Fruit fly (Drosophila melanogaster): ENCODE measurements around the gene Rac1.

Gene Rac1

DNA sequence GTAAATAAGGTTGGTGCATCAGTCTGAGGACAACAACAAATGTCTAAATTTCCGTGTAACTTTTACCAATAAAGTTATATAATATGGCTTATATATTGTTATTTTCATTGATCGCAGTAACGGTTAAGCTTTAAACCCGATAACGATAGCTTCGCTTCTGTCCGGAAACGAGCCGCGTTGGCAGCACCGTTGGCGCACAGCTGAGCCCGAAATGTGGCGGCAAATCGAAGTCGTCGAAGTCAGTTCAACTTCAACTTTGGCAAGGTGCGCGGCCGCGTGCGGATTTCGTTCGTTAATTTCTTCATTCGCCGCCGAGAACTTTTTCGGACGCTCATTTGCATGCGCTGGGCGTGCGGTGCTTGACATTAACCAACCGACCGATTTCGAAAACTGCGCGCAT lies 15.8 kb upstream of the Rac1 start, which contains the start of gene Myo61F:
Gene Myo61F (plus strand): TSS at position 240 of the 400 bp plus-strand sequence.
- TF ChIP-seq Snoo (tag; optimal IDR thresholded peaks at IDR 0.05) = no peak
- TF ChIP-seq CG4496 (GFP tag; IDR thresholded peaks at IDR 0.05) = 0 out of 3 replicates have a peak, but pooled peaks have one; percentile 36

DNA sequence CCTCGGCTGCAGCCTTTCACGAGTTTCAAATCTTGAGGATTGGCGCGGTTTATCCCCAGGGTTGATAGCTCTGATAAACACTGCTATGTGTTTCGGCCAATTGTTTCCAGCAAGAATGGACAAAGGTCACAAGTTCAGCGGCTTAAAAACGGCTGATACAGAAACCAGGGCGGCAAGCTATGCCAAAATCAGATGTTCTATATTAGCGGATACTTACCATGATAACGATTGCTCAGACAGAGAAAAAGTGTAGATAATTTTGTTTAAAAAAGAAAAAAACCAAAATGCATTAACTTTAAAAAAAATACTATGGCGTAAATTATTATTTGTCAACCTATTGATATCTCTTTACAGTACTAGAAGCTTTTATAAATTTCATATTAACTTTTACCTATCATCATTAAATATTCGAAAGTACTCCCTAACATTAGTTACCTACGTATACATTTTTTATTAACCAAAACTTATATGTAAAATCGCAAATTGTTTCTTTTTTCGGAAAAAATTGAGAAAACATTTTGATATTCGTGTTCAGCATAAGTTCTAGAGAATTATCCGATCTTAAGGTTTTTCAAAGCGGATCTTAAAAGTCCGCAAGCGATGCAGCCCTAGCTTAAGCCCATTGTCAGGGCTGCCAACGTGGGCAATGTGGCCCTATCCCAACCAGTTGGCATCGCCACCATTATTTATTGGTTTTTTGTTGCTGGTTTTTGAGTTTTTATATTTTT lies 10.7 kb upstream of the Rac1 start, which contains the start of the genes sturkopf and Herc4:
Gene sturkopf (minus strand): TSS at position 339 of the 728 bp plus-strand sequence.
Gene Herc4 (plus strand): TSS at position 658 of the 728 bp plus-strand sequence.
- TF ChIP-seq gl (tag; optimal IDR thresholded peaks at IDR 0.05) = no peak
- no peak for TF ChIP-seq Pif1A (GFP tag; optimal IDR thresholded peaks at IDR 0.05)
- TF ChIP-seq Snoo (tag; optimal IDR thresholded peaks at IDR 0.05) = peak; percentile 90
- peak; percentile 39 for TF ChIP-seq CG34367 (tag; optimal IDR thresholded peaks at IDR 0.05)
- TF ChIP-seq fd96Ca (GFP tag; IDR thresholded peaks at IDR 0.05) = peak; percentile 60
- TF ChIP-seq D1 (tag; optimal IDR thresholded peaks at IDR 0.05) = no peak
- TF ChIP-seq CG9948 (tag; optimal IDR thresholded peaks at IDR 0.05) = peak; percentile 64
- peak; percentile 18 for TF ChIP-seq CG17806 (tag; optimal IDR thresholded peaks at IDR 0.05)
- TF ChIP-seq EcR (GFP tag; optimal IDR thresholded peaks at IDR 0.05) = peak; percentile 68
- peak; percentile 75 for TF ChIP-seq CG15710 (tag; optimal IDR thresholded peaks at IDR 0.05)
- peak; percentile 59; the same call in 2 of the 3 replicates for TF ChIP-seq CG4496 (GFP tag; IDR thresholded peaks at IDR 0.05)
- no peak for TF ChIP-seq CG14655 (GFP tag; optimal IDR thresholded peaks at IDR 0.05)
- peak; percentile 68 for TF ChIP-seq CG8159 (tag; optimal IDR thresholded peaks at IDR 0.05)
- TF ChIP-seq CG12605 (GFP tag; IDR thresholded peaks at IDR 0.05) = peak; percentile 54
- TF ChIP-seq CG10348 (GFP tag; IDR thresholded peaks at IDR 0.05) = no peak
- 0 out of 2 replicates have a peak, but pooled peaks have one; percentile 24 for TF ChIP-seq CG32121 (GFP tag; IDR thresholded peaks at IDR 0.05)
- no peak for TF ChIP-seq CG13204 (GFP tag; optimal IDR thresholded peaks at IDR 0.05)
- peak; percentile 63 for TF ChIP-seq CG8301 (tag; optimal IDR thresholded peaks at IDR 0.05)
- TF ChIP-seq Pif1B (GFP tag; optimal IDR thresholded peaks at IDR 0.05) = no peak
- peak; percentile 44 for TF ChIP-seq Ets98B (GFP tag; IDR thresholded peaks at IDR 0.05)
- TF ChIP-seq rn (GFP tag; IDR thresholded peaks at IDR 0.05) = no peak

DNA sequence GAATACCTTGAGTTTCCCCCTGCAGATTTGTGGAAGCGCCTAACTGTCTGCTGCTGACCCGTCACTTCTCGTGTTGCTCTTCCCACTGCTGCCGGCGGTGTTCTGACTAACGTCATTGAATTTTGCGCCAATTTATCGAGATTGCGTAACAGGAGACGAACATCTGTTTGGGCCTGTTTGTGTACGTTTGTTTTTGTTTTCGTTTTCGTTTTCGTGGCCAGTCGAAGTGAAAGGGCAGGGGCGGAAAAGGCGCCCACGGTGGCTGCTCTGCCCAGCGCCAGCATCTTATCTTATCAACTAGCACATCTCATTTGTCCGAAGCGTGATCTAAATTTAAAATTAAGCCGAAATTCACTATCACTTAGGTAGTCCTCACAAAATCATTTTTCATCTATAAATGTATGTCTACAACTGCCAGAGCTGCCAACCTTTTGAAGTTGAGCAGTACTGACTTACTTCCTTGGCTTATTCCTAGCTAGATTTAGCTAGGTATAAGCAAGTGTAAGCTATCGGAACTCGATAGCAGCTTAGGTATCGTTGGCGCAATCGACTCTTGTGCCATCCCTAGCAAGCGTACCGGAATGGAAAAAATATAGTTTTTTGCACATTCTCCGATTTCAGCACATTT lies 4.6 kb upstream of the Rac1 start, which contains the start of the genes Ctr9 and Nt5a:
Gene Ctr9 (plus strand): TSS at position 220 of the 628 bp plus-strand sequence.
Gene Nt5a (minus strand): TSS at position 414 of the 628 bp plus-strand sequence.
- peak; percentile 13; the same call in 1 of the 2 replicates for TF ChIP-seq CG32121 (GFP tag; IDR thresholded peaks at IDR 0.05)
- no peak for TF ChIP-seq CG10348 (GFP tag; IDR thresholded peaks at IDR 0.05)
- TF ChIP-seq CG12605 (GFP tag; IDR thresholded peaks at IDR 0.05) = no peak
- no peak for TF ChIP-seq D1 (tag; optimal IDR thresholded peaks at IDR 0.05)
- no peak for TF ChIP-seq Pif1B (GFP tag; optimal IDR thresholded peaks at IDR 0.05)
- no peak for TF ChIP-seq CG17806 (tag; optimal IDR thresholded peaks at IDR 0.05)
- no peak for TF ChIP-seq CG8159 (tag; optimal IDR thresholded peaks at IDR 0.05)
- TF ChIP-seq Snoo (tag; optimal IDR thresholded peaks at IDR 0.05) = no peak
- peak; percentile 49; the same call in 1 of the 3 replicates for TF ChIP-seq fd96Ca (GFP tag; IDR thresholded peaks at IDR 0.05)
- TF ChIP-seq CG34367 (tag; optimal IDR thresholded peaks at IDR 0.05) = no peak
- peak; percentile 9; the same call in 1 of the 3 replicates for TF ChIP-seq CG4496 (GFP tag; IDR thresholded peaks at IDR 0.05)
- no peak for TF ChIP-seq rn (GFP tag; IDR thresholded peaks at IDR 0.05)
- peak; percentile 25 for TF ChIP-seq EcR (GFP tag; optimal IDR thresholded peaks at IDR 0.05)
- TF ChIP-seq Ets98B (GFP tag; IDR thresholded peaks at IDR 0.05) = peak; percentile 41
- TF ChIP-seq Pif1A (GFP tag; optimal IDR thresholded peaks at IDR 0.05) = no peak
- no peak for TF ChIP-seq CG14655 (GFP tag; optimal IDR thresholded peaks at IDR 0.05)
- peak; percentile 23 for TF ChIP-seq CG15710 (tag; optimal IDR thresholded peaks at IDR 0.05)
- TF ChIP-seq CG8301 (tag; optimal IDR thresholded peaks at IDR 0.05) = no peak
- TF ChIP-seq CG9948 (tag; optimal IDR thresholded peaks at IDR 0.05) = no peak
- no peak for TF ChIP-seq CG13204 (GFP tag; optimal IDR thresholded peaks at IDR 0.05)
- TF ChIP-seq gl (tag; optimal IDR thresholded peaks at IDR 0.05) = no peak

DNA sequence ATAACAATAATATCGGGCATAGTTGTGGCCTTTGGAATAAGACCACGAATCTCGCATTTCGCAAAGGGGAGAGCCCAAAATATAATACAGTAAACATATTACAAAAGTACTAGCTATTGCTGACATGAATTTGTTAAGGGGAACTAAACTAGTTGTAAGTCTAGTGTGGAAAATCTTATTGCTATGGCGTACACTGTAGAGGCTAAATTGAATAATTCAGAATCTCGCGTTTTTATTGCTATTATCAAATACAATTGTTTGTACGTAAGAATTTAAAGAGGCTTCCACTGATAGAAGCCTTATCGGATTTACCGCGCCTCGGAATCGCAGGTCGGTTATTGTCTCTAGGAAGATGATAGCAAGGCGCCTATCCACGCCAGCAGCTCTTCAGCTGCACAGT lies 2.8 kb upstream of the Rac1 start:
- TF ChIP-seq D1 (tag; optimal IDR thresholded peaks at IDR 0.05) = no peak
- TF ChIP-seq CG32121 (GFP tag; IDR thresholded peaks at IDR 0.05) = no peak
- TF ChIP-seq CG17806 (tag; optimal IDR thresholded peaks at IDR 0.05) = no peak
- TF ChIP-seq Snoo (tag; optimal IDR thresholded peaks at IDR 0.05) = no peak
- no peak for TF ChIP-seq CG14655 (GFP tag; optimal IDR thresholded peaks at IDR 0.05)
- no peak for TF ChIP-seq gl (tag; optimal IDR thresholded peaks at IDR 0.05)
- no peak for TF ChIP-seq CG4496 (GFP tag; IDR thresholded peaks at IDR 0.05)
- no peak for TF ChIP-seq rn (GFP tag; IDR thresholded peaks at IDR 0.05)
- no peak for TF ChIP-seq Pif1B (GFP tag; optimal IDR thresholded peaks at IDR 0.05)
- TF ChIP-seq CG8301 (tag; optimal IDR thresholded peaks at IDR 0.05) = no peak
- no peak for TF ChIP-seq CG34367 (tag; optimal IDR thresholded peaks at IDR 0.05)
- TF ChIP-seq CG8159 (tag; optimal IDR thresholded peaks at IDR 0.05) = no peak
- TF ChIP-seq Ets98B (GFP tag; IDR thresholded peaks at IDR 0.05) = no peak
- TF ChIP-seq Pif1A (GFP tag; optimal IDR thresholded peaks at IDR 0.05) = no peak
- no peak for TF ChIP-seq CG12605 (GFP tag; IDR thresholded peaks at IDR 0.05)
- no peak for TF ChIP-seq CG10348 (GFP tag; IDR thresholded peaks at IDR 0.05)
- TF ChIP-seq CG9948 (tag; optimal IDR thresholded peaks at IDR 0.05) = no peak

DNA sequence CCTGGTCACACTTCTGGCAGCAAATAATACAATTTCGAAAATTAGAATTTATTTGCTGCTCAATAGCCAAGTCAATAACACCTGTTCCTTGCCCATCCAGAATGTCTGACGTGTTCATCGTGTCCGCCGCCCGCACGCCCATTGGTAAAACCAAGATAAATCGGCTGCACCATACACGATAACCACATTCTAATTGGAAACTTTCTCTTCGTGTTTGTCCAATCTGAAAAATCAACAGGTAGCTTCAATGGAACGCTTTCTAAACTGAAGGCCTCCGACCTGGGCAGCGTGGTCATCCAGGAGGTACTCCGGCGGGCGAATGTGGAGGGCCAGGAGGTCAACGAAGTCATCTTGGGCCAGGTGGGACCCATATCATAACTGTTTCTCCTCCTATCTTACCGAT lies 468 bp upstream of the Rac1 start:
- TF ChIP-seq CG10348 (GFP tag; IDR thresholded peaks at IDR 0.05) = no peak
- TF ChIP-seq CG17806 (tag; optimal IDR thresholded peaks at IDR 0.05) = no peak
- TF ChIP-seq CG34367 (tag; optimal IDR thresholded peaks at IDR 0.05) = no peak
- TF ChIP-seq CG12605 (GFP tag; IDR thresholded peaks at IDR 0.05) = no peak
- no peak for TF ChIP-seq CG14655 (GFP tag; optimal IDR thresholded peaks at IDR 0.05)
- no peak for TF ChIP-seq CG9948 (tag; optimal IDR thresholded peaks at IDR 0.05)
- no peak for TF ChIP-seq CG8159 (tag; optimal IDR thresholded peaks at IDR 0.05)
- no peak for TF ChIP-seq Pif1B (GFP tag; optimal IDR thresholded peaks at IDR 0.05)
- no peak for TF ChIP-seq Snoo (tag; optimal IDR thresholded peaks at IDR 0.05)
